Worm (Caenorhabditis elegans) whole organism, late embryonic: ENCODE data around the gene haf-1.

Experiments
- ahr-1 ChIP-seq: sonication (generic microtip); optimal IDR thresholded peaks from 2 replicates; lab custom pipeline; 2016; ENCODE audit warnings: missing genetic modification characterization, missing compliant biosample characterization
- ceh-34 ChIP-seq: sonication (generic microtip); optimal IDR thresholded peaks from 2 replicates; lab custom pipeline; 2016; ENCODE audit warnings: mild to moderate bottlenecking, missing genetic modification characterization, missing compliant biosample characterization
- ceh-9 ChIP-seq: sonication (generic microtip); optimal IDR thresholded peaks from 2 replicates; lab custom pipeline; 2016; ENCODE audit warnings: mild to moderate bottlenecking, missing genetic modification characterization, inconsistent platforms, missing compliant biosample characterization
- dmd-4 ChIP-seq: sonication (generic microtip); optimal IDR thresholded peaks from 2 replicates; lab custom pipeline; 2016; ENCODE audit warnings: borderline replicate concordance, missing genetic modification characterization, missing compliant biosample characterization
- lin-11 ChIP-seq: fragments of 200-800 bp; sonication (Bioruptor generic); optimal IDR thresholded peaks from 2 replicates; lab custom pipeline; 2018; ENCODE audit warnings: mild to moderate bottlenecking, missing genetic modification characterization, missing compliant biosample characterization
- pax-1 ChIP-seq: fragments of 150-350 bp; optimal IDR thresholded peaks from 2 replicates; lab custom pipeline; 2014; ENCODE audit warnings: missing biosample characterization, missing genetic modification characterization

ce11 chrIV:17331100-17331577, 45.1 kb upstream of the haf-1 start, which contains the start of gene C49C3.6:
- TF ChIP-seq lin-11 (tag; lab: Kevin White, UChicago), result no peak
- no peak for TF ChIP-seq ceh-9 (tag; lab: Kevin White, UChicago)
- TF ChIP-seq ahr-1 (tag; lab: Kevin White, UChicago), result no peak
- TF ChIP-seq dmd-4 (tag; lab: Kevin White, UChicago), result no peak
- no peak for TF ChIP-seq ceh-34 (tag; lab: Kevin White, UChicago)
- TF ChIP-seq pax-1, result no peak
